Worm (Caenorhabditis elegans) whole organism, L2 larva: ENCODE measurements around the gene gsto-3.

ENCODE experiments used
- C34F6.9 ChIP-seq: fragments of 150-350 bp; optimal IDR thresholded peaks from 2 replicates; lab custom pipeline; 2014; ENCODE audit warnings: missing biosample characterization, missing genetic modification characterization
- F13H6.1 ChIP-seq: sonication (generic microtip); optimal IDR thresholded peaks from 2 replicates; lab custom pipeline; 2016; ENCODE audit warnings: missing genetic modification characterization, missing compliant biosample characterization
- R02D3.7 ChIP-seq: fragments of 150-350 bp; optimal IDR thresholded peaks from 2 replicates; lab custom pipeline; 2014; ENCODE audit warnings: missing biosample characterization, missing genetic modification characterization
- Y55F3AM.14 ChIP-seq: fragments of 200-800 bp; sonication (Bioruptor generic); optimal IDR thresholded peaks from 2 replicates; lab custom pipeline; 2018; ENCODE audit warnings: mild to moderate bottlenecking, missing genetic modification characterization, missing compliant biosample characterization
- ZK546.5 ChIP-seq: sonication (generic microtip); optimal IDR thresholded peaks from 2 replicates; lab custom pipeline; 2017; ENCODE audit warnings: missing biosample characterization, missing genetic modification characterization
- alr-1 ChIP-seq: fragments of 150-350 bp; optimal IDR thresholded peaks from 2 replicates; lab custom pipeline; 2014; ENCODE audit warnings: missing biosample characterization, missing genetic modification characterization
- aly-2 ChIP-seq: fragments of 150-350 bp; optimal IDR thresholded peaks from 2 replicates; lab custom pipeline; 2014; ENCODE audit warnings: missing biosample characterization, missing genetic modification characterization
- ama-1 ChIP-seq: fragments of 150-350 bp; optimal IDR thresholded peaks from 2 replicates; lab custom pipeline; 2018; ENCODE audit warnings: inconsistent platforms
- blmp-1 ChIP-seq: sonication (generic microtip); optimal IDR thresholded peaks from 2 replicates; lab custom pipeline; 2017; ENCODE audit warnings: missing genetic modification characterization, mild to moderate bottlenecking, missing compliant biosample characterization, antibody characterized with exemption, moderate library complexity; ENCODE audit not compliant: insufficient read depth
- ceh-16 ChIP-seq: fragments of 150-350 bp; optimal IDR thresholded peaks from 2 replicates; lab custom pipeline; 2014; ENCODE audit warnings: missing biosample characterization, missing genetic modification characterization
- ceh-82 ChIP-seq: fragments of 150-350 bp; optimal IDR thresholded peaks from 2 replicates; lab custom pipeline; 2014; ENCODE audit warnings: missing biosample characterization, missing genetic modification characterization
- crh-2 ChIP-seq: sonication (generic microtip); optimal IDR thresholded peaks from 2 replicates; lab custom pipeline; 2017; ENCODE audit warnings: missing biosample characterization, missing genetic modification characterization
- dmd-4 ChIP-seq: sonication (generic microtip); optimal IDR thresholded peaks from 2 replicates; lab custom pipeline; 2017; ENCODE audit warnings: missing biosample characterization, missing genetic modification characterization
- egl-27 ChIP-seq: sonication (generic microtip); optimal IDR thresholded peaks from 3 replicates; lab custom pipeline; 2017; ENCODE audit warnings: missing biosample characterization, missing genetic modification reagents, missing genetic modification characterization
- elt-1 ChIP-seq: fragments of 150-350 bp; optimal IDR thresholded peaks from 2 replicates; lab custom pipeline; 2014; ENCODE audit warnings: missing biosample characterization, missing genetic modification characterization
- elt-3 ChIP-seq: sonication (generic microtip); optimal IDR thresholded peaks from 2 replicates; lab custom pipeline; 2017; ENCODE audit warnings: missing biosample characterization, missing genetic modification characterization
- fos-1 ChIP-seq: fragments of 150-350 bp; optimal IDR thresholded peaks from 2 replicates; lab custom pipeline; 2014; ENCODE audit warnings: missing biosample characterization, missing genetic modification characterization
- gmeb-1 ChIP-seq: fragments of 150-350 bp; optimal IDR thresholded peaks from 2 replicates; lab custom pipeline; 2014; ENCODE audit warnings: missing biosample characterization, missing genetic modification characterization
- lin-11 ChIP-seq: fragments of 150-350 bp; sonication (generic microtip); optimal IDR thresholded peaks from 2 replicates; lab custom pipeline; 2014; ENCODE audit warnings: missing biosample characterization, missing genetic modification characterization, inconsistent platforms, mixed read lengths
- lin-13 ChIP-seq: fragments of 150-350 bp; optimal IDR thresholded peaks from 2 replicates; lab custom pipeline; 2014; ENCODE audit warnings: missing biosample characterization, missing genetic modification reagents, missing genetic modification characterization
- lin-39 ChIP-seq: fragments of 150-350 bp; optimal IDR thresholded peaks from 2 replicates; lab custom pipeline; 2014; ENCODE audit warnings: missing biosample characterization, missing genetic modification reagents, missing genetic modification characterization
- lsy-2 ChIP-seq, 2 experiments: fragments of 150-350 bp in 1 of 2; sonication (generic microtip) in 1 of 2; optimal IDR thresholded peaks; 2 replicates each; lab custom pipeline; 2014 to 2017; ENCODE audit warnings: missing biosample characterization in 2 of 2, missing genetic modification characterization in 2 of 2
- mab-5 ChIP-seq: fragments of 150-350 bp; optimal IDR thresholded peaks from 2 replicates; lab custom pipeline; 2014; ENCODE audit warnings: missing biosample characterization, missing genetic modification characterization
- mbf-1 ChIP-seq: sonication (generic microtip); optimal IDR thresholded peaks from 2 replicates; lab custom pipeline; 2017; ENCODE audit warnings: missing biosample characterization, missing genetic modification characterization
- mdl-1 ChIP-seq, 2 experiments: fragments of 150-350 bp in 1 of 2; sonication (generic microtip) in 1 of 2; optimal IDR thresholded peaks; 2 replicates each; lab custom pipeline; 2017; ENCODE audit warnings: missing biosample characterization in 2 of 2, missing genetic modification characterization in 2 of 2
- nhr-10 ChIP-seq: sonication (generic microtip); optimal IDR thresholded peaks from 2 replicates; lab custom pipeline; 2017; ENCODE audit warnings: missing biosample characterization, missing genetic modification characterization
- nhr-11 ChIP-seq: fragments of 150-350 bp; optimal IDR thresholded peaks from 2 replicates; lab custom pipeline; 2014; ENCODE audit warnings: missing biosample characterization, missing genetic modification characterization
- nhr-12 ChIP-seq: fragments of 150-350 bp; optimal IDR thresholded peaks from 2 replicates; lab custom pipeline; 2014; ENCODE audit warnings: missing biosample characterization, missing genetic modification characterization
- nhr-129 ChIP-seq: fragments of 150-350 bp; optimal IDR thresholded peaks from 2 replicates; lab custom pipeline; 2014; ENCODE audit warnings: missing biosample characterization, missing genetic modification characterization
- nhr-21 ChIP-seq: fragments of 150-350 bp; optimal IDR thresholded peaks from 2 replicates; lab custom pipeline; 2014; ENCODE audit warnings: missing biosample characterization, missing genetic modification characterization
- nhr-23 ChIP-seq: fragments of 150-350 bp; optimal IDR thresholded peaks from 2 replicates; lab custom pipeline; 2014; ENCODE audit warnings: missing biosample characterization, missing genetic modification reagents, missing genetic modification characterization
- nhr-237 ChIP-seq: fragments of 150-350 bp; optimal IDR thresholded peaks from 2 replicates; lab custom pipeline; 2014; ENCODE audit warnings: missing biosample characterization, missing genetic modification characterization
- nhr-25 ChIP-seq: fragments of 150-350 bp; sonication (generic microtip); optimal IDR thresholded peaks from 3 replicates; lab custom pipeline; 2014; ENCODE audit warnings: missing biosample characterization, missing genetic modification characterization
- nhr-6 ChIP-seq: fragments of 150-350 bp; optimal IDR thresholded peaks from 2 replicates; lab custom pipeline; 2014; ENCODE audit warnings: missing biosample characterization, missing genetic modification characterization
- nhr-77 ChIP-seq: fragments of 150-350 bp; optimal IDR thresholded peaks from 2 replicates; lab custom pipeline; 2014; ENCODE audit warnings: missing biosample characterization, missing genetic modification characterization
- peb-1 ChIP-seq: fragments of 150-350 bp; optimal IDR thresholded peaks from 2 replicates; lab custom pipeline; 2014; ENCODE audit warnings: missing biosample characterization, missing genetic modification characterization
- sem-4 ChIP-seq: fragments of 150-350 bp; optimal IDR thresholded peaks from 2 replicates; lab custom pipeline; 2014; ENCODE audit warnings: missing biosample characterization, missing genetic modification reagents, missing genetic modification characterization
- skn-1 ChIP-seq: sonication (generic microtip); optimal IDR thresholded peaks from 2 replicates; lab custom pipeline; 2017; ENCODE audit warnings: missing biosample characterization, missing genetic modification characterization
- sma-3 ChIP-seq: sonication (generic microtip); optimal IDR thresholded peaks from 2 replicates; lab custom pipeline; 2016; ENCODE audit warnings: missing genetic modification reagents, missing genetic modification characterization, missing compliant biosample characterization
- sma-9 ChIP-seq, 2 experiments: fragments of 150-350 bp in 1 of 2; sonication (generic microtip) in 1 of 2; optimal IDR thresholded peaks; 2 replicates each; lab custom pipeline; 2014 to 2016; ENCODE audit warnings: missing genetic modification characterization in 2 of 2, mild to moderate bottlenecking in 1 of 2, missing biosample characterization in 1 of 2, missing compliant biosample characterization in 1 of 2, missing genetic modification reagents in 1 of 2, moderate library complexity in 1 of 2
- snpc-4 ChIP-seq: fragments of 150-350 bp; optimal IDR thresholded peaks from 2 replicates; lab custom pipeline; 2014; ENCODE audit warnings: missing biosample characterization, missing genetic modification characterization
- unc-39 ChIP-seq: fragments of 150-350 bp; optimal IDR thresholded peaks from 2 replicates; lab custom pipeline; 2014; ENCODE audit warnings: missing biosample characterization, missing genetic modification characterization
- unc-55 ChIP-seq: fragments of 150-350 bp; sonication (generic microtip); optimal IDR thresholded peaks from 3 replicates; lab custom pipeline; 2014; ENCODE audit warnings: missing biosample characterization, missing genetic modification reagents, missing genetic modification characterization
- unc-62 ChIP-seq: fragments of 150-350 bp; optimal IDR thresholded peaks from 2 replicates; lab custom pipeline; 2014; ENCODE audit warnings: missing biosample characterization, missing genetic modification reagents, missing genetic modification characterization
- zag-1 ChIP-seq: fragments of 150-350 bp; optimal IDR thresholded peaks from 2 replicates; lab custom pipeline; 2014; ENCODE audit warnings: missing biosample characterization, missing genetic modification characterization
- ztf-1 ChIP-seq: fragments of 200-800 bp; sonication (Bioruptor generic); conservative IDR thresholded peaks from 2 replicates; pipeline ENCODE4 v1.3.6; 2022; ENCODE audit warnings: missing genetic modification characterization, missing compliant biosample characterization
- ztf-11 ChIP-seq: sonication (generic microtip); optimal IDR thresholded peaks from 2 replicates; lab custom pipeline; 2017; ENCODE audit warnings: missing biosample characterization, missing genetic modification characterization
- ztf-4 ChIP-seq: fragments of 150-350 bp; optimal IDR thresholded peaks from 2 replicates; lab custom pipeline; 2014; ENCODE audit warnings: missing biosample characterization, missing genetic modification characterization

Gene gsto-3

ce11 chrIII:349511-350165, 31.5 kb downstream of the gsto-3 start (continued):
- peak; percentile 86 for TF ChIP-seq sma-9 (GFP tag; optimal IDR thresholded peaks at IDR 0.05; lab: Kevin White, UChicago)
- TF ChIP-seq sma-9 (tag; optimal IDR thresholded peaks at IDR 0.05; lab: Kevin White, UChicago): no peak
- peak; percentile 91 for TF ChIP-seq crh-2 (tag; lab: Kevin White, UChicago)
- no peak for TF ChIP-seq nhr-77 (tag; lab: Kevin White, UChicago)
- TF ChIP-seq ZK546.5: peak; percentile 33
- TF ChIP-seq nhr-12: no peak
- peak; percentile 79 for TF ChIP-seq sem-4 (tag; lab: Kevin White, UChicago)
- peak; percentile 57 for TF ChIP-seq fos-1 (tag; lab: Kevin White, UChicago)
- peak; percentile 84 for TF ChIP-seq zag-1
- TF ChIP-seq alr-1 (tag; lab: Kevin White, UChicago): no peak

- TF ChIP-seq lsy-2 (tag; optimal IDR thresholded peaks at IDR 0.05; lab: Kevin White, UChicago): peak in 1 of 2 experiments; percentile 39
- TF ChIP-seq aly-2 (tag; lab: Kevin White, UChicago): no peak
- TF ChIP-seq sma-9 (GFP tag; optimal IDR thresholded peaks at IDR 0.05; lab: Kevin White, UChicago): no peak
- no peak for TF ChIP-seq sma-9 (tag; optimal IDR thresholded peaks at IDR 0.05; lab: Kevin White, UChicago)
- no peak for TF ChIP-seq skn-1 (tag; lab: Kevin White, UChicago)
- no peak for TF ChIP-seq nhr-237 (tag; lab: Kevin White, UChicago)
- no peak for TF ChIP-seq nhr-25 (tag; lab: Kevin White, UChicago)
- TF ChIP-seq mdl-1 (tag; optimal IDR thresholded peaks at IDR 0.05; lab: Kevin White, UChicago): no peak
- no peak for TF ChIP-seq ZK546.5
- TF ChIP-seq unc-39 (tag; lab: Kevin White, UChicago): no peak
- no peak for TF ChIP-seq egl-27 (tag; lab: Kevin White, UChicago)
- no peak for TF ChIP-seq sem-4 (tag; lab: Kevin White, UChicago)
- TF ChIP-seq Y55F3AM.14 (GFP tag; lab: Kevin White, UChicago): no peak
- no peak for TF ChIP-seq ceh-16 (tag; lab: Kevin White, UChicago)
- no peak for TF ChIP-seq lin-39 (tag; lab: Kevin White, UChicago)
- TF ChIP-seq nhr-129: no peak
- TF ChIP-seq nhr-12: no peak
- TF ChIP-seq mab-5 (tag; lab: Kevin White, UChicago): no peak
- no peak for TF ChIP-seq F13H6.1 (tag; lab: Kevin White, UChicago)
- no peak for TF ChIP-seq elt-1 (tag; lab: Kevin White, UChicago)
- TF ChIP-seq nhr-10 (tag; lab: Kevin White, UChicago): no peak
- TF ChIP-seq crh-2 (tag; lab: Kevin White, UChicago): peak; percentile 44
- no peak for TF ChIP-seq unc-62 (GFP tag; lab: Kevin White, UChicago)
- TF ChIP-seq blmp-1 (tag; lab: Kevin White, UChicago): no peak
- peak; percentile 60 for TF ChIP-seq C34F6.9 (tag; lab: Kevin White, UChicago)
- no peak for TF ChIP-seq R02D3.7 (tag; lab: Kevin White, UChicago)
- TF ChIP-seq nhr-21 (tag; lab: Kevin White, UChicago): no peak
- no peak for TF ChIP-seq nhr-11 (tag; lab: Kevin White, UChicago)
- TF ChIP-seq ztf-1 (GFP tag; lab: Robert Waterston, UW): no peak
- no peak for TF ChIP-seq ama-1 (lab: Kevin White, UChicago)
- TF ChIP-seq fos-1 (tag; lab: Kevin White, UChicago): no peak
- TF ChIP-seq dmd-4 (tag; lab: Kevin White, UChicago): no peak
- TF ChIP-seq ceh-82 (tag; lab: Kevin White, UChicago): no peak
- TF ChIP-seq nhr-77 (tag; lab: Kevin White, UChicago): no peak
- TF ChIP-seq ztf-4 (tag; lab: Kevin White, UChicago): no peak
- TF ChIP-seq nhr-6 (tag; lab: Kevin White, UChicago): no peak
- peak; percentile 60 for TF ChIP-seq lin-13 (GFP tag; lab: Kevin White, UChicago)
- peak; percentile 68 for TF ChIP-seq unc-55 (GFP tag; lab: Kevin White, UChicago)
- no peak for TF ChIP-seq ztf-11 (tag; lab: Kevin White, UChicago)
- TF ChIP-seq nhr-23 (tag; lab: Kevin White, UChicago): no peak
- TF ChIP-seq peb-1 (tag; lab: Kevin White, UChicago): no peak
- TF ChIP-seq mbf-1 (tag; lab: Kevin White, UChicago): no peak
- no peak for TF ChIP-seq zag-1
- no peak for TF ChIP-seq alr-1 (tag; lab: Kevin White, UChicago)
- no peak for TF ChIP-seq snpc-4 (tag; lab: Kevin White, UChicago)
- TF ChIP-seq sma-3 (GFP tag; lab: Kevin White, UChicago): no peak
- no peak for TF ChIP-seq elt-3 (tag; lab: Kevin White, UChicago)
- peak; percentile 46 for TF ChIP-seq gmeb-1 (tag; lab: Kevin White, UChicago)
- TF ChIP-seq lin-11 (tag; lab: Kevin White, UChicago): no peak
Measured at ce11 chrIII:348465-348864, 32.6 kb downstream of the gsto-3 start.
